Worm (Caenorhabditis elegans) whole organism, young adult: ENCODE measurements around the gene lgc-44.
A peak's percentile ranks its signal among the peaks of the same experiment; 100 is the strongest.

ENCODE experiments used
- B0035.1 ChIP-seq: sonication (generic microtip); optimal IDR thresholded peaks from 2 replicates; lab custom pipeline; 2016; ENCODE audit warnings: missing genetic modification characterization, mild to moderate bottlenecking, missing compliant biosample characterization, missing genotype, missing genetic modification reagents
- F10E7.11 ChIP-seq: sonication (generic microtip); optimal IDR thresholded peaks from 2 replicates; lab custom pipeline; 2017; ENCODE audit warnings: mild to moderate bottlenecking, missing genetic modification characterization, moderate library complexity, missing compliant biosample characterization
- F55B11.4 ChIP-seq: sonication (generic microtip); optimal IDR thresholded peaks from 2 replicates; lab custom pipeline; 2016; ENCODE audit warnings: missing compliant biosample characterization, missing genetic modification characterization, borderline replicate concordance; ENCODE audit not compliant: insufficient read depth
- T26A5.8 ChIP-seq: sonication (generic microtip); optimal IDR thresholded peaks from 2 replicates; lab custom pipeline; 2016; ENCODE audit warnings: missing genetic modification characterization, missing compliant biosample characterization
- Y53G8AR.9 ChIP-seq: fragments of 200-800 bp; sonication (Bioruptor generic); conservative IDR thresholded peaks from 2 replicates; pipeline ENCODE4 v1.3.6; 2022; ENCODE audit warnings: missing genetic modification reagents, missing genetic modification characterization, missing compliant biosample characterization
- Y79H2A.3 ChIP-seq: fragments of 200-800 bp; sonication (Bioruptor generic); conservative IDR thresholded peaks from 2 replicates; pipeline ENCODE4 v1.3.6; 2022; ENCODE audit warnings: missing genetic modification reagents, missing genetic modification characterization, missing compliant biosample characterization
- Y95B8A.8 ChIP-seq: fragments of 200-800 bp; sonication (Bioruptor generic); IDR thresholded peaks from 2 replicates; pipeline ENCODE4 v1.3.6; 2022; ENCODE audit warnings: missing genetic modification reagents, missing genetic modification characterization, missing compliant biosample characterization
- ZK185.1 ChIP-seq: sonication (generic microtip); optimal IDR thresholded peaks from 2 replicates; lab custom pipeline; 2016; ENCODE audit warnings: mild to moderate bottlenecking, missing genetic modification characterization, missing compliant biosample characterization; ENCODE audit not compliant: poor library complexity, severe bottlenecking
- ama-1 ChIP-seq, 3 experiments: fragments of 150-350 bp in 1 of 3; sonication (generic microtip) in 2 of 3; optimal IDR thresholded peaks; 2 replicates each; lab custom pipeline; 2014 to 2018; ENCODE audit warnings: missing biosample characterization in 2 of 3, missing genetic modification characterization in 2 of 3, missing genetic modification reagents in 2 of 3
- athp-1 ChIP-seq: sonication (generic microtip); optimal IDR thresholded peaks from 2 replicates; lab custom pipeline; 2017; ENCODE audit warnings: mild to moderate bottlenecking, missing genetic modification characterization, missing compliant biosample characterization
- bed-1 ChIP-seq: fragments of 200-800 bp; sonication (Bioruptor generic); IDR thresholded peaks from 2 replicates; pipeline ENCODE4 v1.3.6; 2022; ENCODE audit warnings: missing genetic modification reagents, missing genetic modification characterization, missing compliant biosample characterization
- bed-2 ChIP-seq: fragments of 200-800 bp; sonication (Bioruptor generic); IDR thresholded peaks from 2 replicates; pipeline ENCODE4 v1.3.6; 2022; ENCODE audit warnings: missing genetic modification reagents, missing genetic modification characterization, missing compliant biosample characterization
- chd-7 ChIP-seq: sonication (generic microtip); optimal IDR thresholded peaks from 2 replicates; lab custom pipeline; 2016; ENCODE audit warnings: mild to moderate bottlenecking, missing genetic modification characterization, moderate library complexity, missing compliant biosample characterization
- egl-18 ChIP-seq: fragments of 200-800 bp; sonication (Bioruptor generic); IDR thresholded peaks from 2 replicates; pipeline ENCODE4 v1.3.6; 2022; ENCODE audit warnings: missing genetic modification reagents, missing genetic modification characterization, missing compliant biosample characterization
- egl-44 ChIP-seq: fragments of 200-800 bp; sonication (Bioruptor generic); IDR thresholded peaks from 2 replicates; pipeline ENCODE4 v1.3.6; 2022; ENCODE audit warnings: missing genetic modification reagents, missing genetic modification characterization, missing compliant biosample characterization
- hmg-1.2 ChIP-seq: fragments of 200-800 bp; sonication (Bioruptor generic); IDR thresholded peaks from 2 replicates; pipeline ENCODE4 v1.3.6; 2022; ENCODE audit warnings: missing genetic modification reagents, missing genetic modification characterization, missing compliant biosample characterization
- hrde-1 ChIP-seq: sonication (generic microtip); optimal IDR thresholded peaks from 2 replicates; lab custom pipeline; 2016; ENCODE audit warnings: missing genetic modification characterization, mild to moderate bottlenecking, missing compliant biosample characterization, moderate library complexity, missing genotype, missing genetic modification reagents, borderline replicate concordance
- let-607 ChIP-seq, 2 experiments: fragments of 200-800 bp in 1 of 2; sonication (Bioruptor generic) in 1 of 2; sonication (generic microtip) in 1 of 2; optimal IDR thresholded peaks; 2 replicates each; lab custom pipeline; 2016 to 2018; ENCODE audit warnings: mild to moderate bottlenecking in 2 of 2, missing compliant biosample characterization in 2 of 2, missing genetic modification characterization in 2 of 2, moderate library complexity in 2 of 2, missing genotype in 1 of 2
- lin-26 ChIP-seq: fragments of 200-800 bp; sonication (Bioruptor generic); IDR thresholded peaks from 2 replicates; pipeline ENCODE4 v1.3.6; 2022; ENCODE audit warnings: missing genetic modification reagents, missing genetic modification characterization, missing compliant biosample characterization
- lin-40 ChIP-seq: sonication (generic microtip); optimal IDR thresholded peaks from 2 replicates; lab custom pipeline; 2016; ENCODE audit warnings: missing genetic modification characterization, mild to moderate bottlenecking, missing compliant biosample characterization, missing genotype, missing genetic modification reagents
- lsl-1 ChIP-seq: fragments of 200-800 bp; sonication (Bioruptor generic); optimal IDR thresholded peaks from 2 replicates; lab custom pipeline; 2018; ENCODE audit warnings: mild to moderate bottlenecking, missing genetic modification characterization, moderate library complexity, missing compliant biosample characterization
- lsy-27 ChIP-seq: sonication (generic microtip); optimal IDR thresholded peaks from 2 replicates; lab custom pipeline; 2017; ENCODE audit warnings: missing genetic modification characterization, mild to moderate bottlenecking, missing compliant biosample characterization, antibody characterized with exemption, missing genotype, borderline replicate concordance; ENCODE audit not compliant: insufficient read depth
- nhr-80 ChIP-seq: sonication (generic microtip); optimal IDR thresholded peaks from 2 replicates; lab custom pipeline; 2016; ENCODE audit warnings: missing genetic modification characterization, missing compliant biosample characterization
- sea-2 ChIP-seq: fragments of 200-800 bp; sonication (Bioruptor generic); IDR thresholded peaks from 2 replicates; pipeline ENCODE4 v1.3.6; 2022; ENCODE audit warnings: missing genetic modification characterization, missing compliant biosample characterization
- xnd-1 ChIP-seq: sonication (generic microtip); optimal IDR thresholded peaks from 2 replicates; lab custom pipeline; 2016; ENCODE audit warnings: missing genotype, missing genetic modification reagents, missing genetic modification characterization, missing compliant biosample characterization
- zfh-2 ChIP-seq: fragments of 200-800 bp; sonication (Bioruptor generic); conservative IDR thresholded peaks from 2 replicates; pipeline ENCODE4 v1.3.6; 2022; ENCODE audit warnings: missing genetic modification reagents, missing genetic modification characterization, missing compliant biosample characterization
- ztf-28 ChIP-seq: fragments of 200-800 bp; sonication (Bioruptor generic); IDR thresholded peaks from 2 replicates; pipeline ENCODE4 v1.3.6; 2022; ENCODE audit warnings: missing genetic modification reagents, missing genetic modification characterization, missing compliant biosample characterization

Gene lgc-44

ce11 chrV:11676498-11676897 lies 4.1 kb upstream of the lgc-44 start:
- no peak for TF ChIP-seq Y53G8AR.9 (GFP tag; lab: Robert Waterston, UW)
- peak; percentile 20 for TF ChIP-seq lin-40 (tag; lab: Kevin White, UChicago)

ce11 chrV:11675638-11676037 lies 3.2 kb upstream of the lgc-44 start, which contains the start of gene ape-1:
Gene ape-1, plus strand, starts transcription at chrV:11675938.
- TF ChIP-seq lsy-27 (tag; lab: Kevin White, UChicago), result no peak

ce11 chrV:11674594-11675579 lies 2.5 kb upstream of the lgc-44 start:
- no peak for TF ChIP-seq Y79H2A.3 (GFP tag; lab: Robert Waterston, UW)
- TF ChIP-seq ZK185.1 (tag; lab: Kevin White, UChicago), result no peak
- no peak for TF ChIP-seq let-607 (tag; optimal IDR thresholded peaks at IDR 0.05; lab: Kevin White, UChicago)
- TF ChIP-seq F55B11.4 (tag; lab: Kevin White, UChicago), result no peak
- no peak for TF ChIP-seq Y95B8A.8 (GFP tag; lab: Robert Waterston, UW)
- TF ChIP-seq nhr-80 (tag; lab: Kevin White, UChicago), result peak; percentile 7
- no peak for TF ChIP-seq F10E7.11 (tag; lab: Kevin White, UChicago)
- TF ChIP-seq bed-1 (GFP tag; lab: Robert Waterston, UW), result no peak
- no peak for TF ChIP-seq egl-18 (GFP tag; lab: Robert Waterston, UW)

- no peak for TF ChIP-seq lin-26
- no peak for TF ChIP-seq lsy-27 (tag; lab: Kevin White, UChicago)
- peak; percentile 90 for TF ChIP-seq hmg-1.2
- no peak for TF ChIP-seq hrde-1
- TF ChIP-seq Y53G8AR.9 (GFP tag; lab: Robert Waterston, UW), result no peak
- TF ChIP-seq xnd-1 (tag; lab: Kevin White, UChicago), result no peak
- TF ChIP-seq ztf-28, result no peak
- no peak for TF ChIP-seq zfh-2 (GFP tag; lab: Robert Waterston, UW)
- TF ChIP-seq, all 124 proteins: peak for 1
Observed at ce11 chrV:11673746-11674365, 1.5 kb upstream of the lgc-44 start.

- no peak for TF ChIP-seq F10E7.11 (tag; lab: Kevin White, UChicago)
- TF ChIP-seq egl-44, result no peak
- no peak for TF ChIP-seq T26A5.8 (tag; lab: Kevin White, UChicago)
- no peak for TF ChIP-seq sea-2 (GFP tag; lab: Robert Waterston, UW)
- no peak for TF ChIP-seq nhr-80 (tag; lab: Kevin White, UChicago)
- no peak for TF ChIP-seq B0035.1 (tag; lab: Kevin White, UChicago)
- no peak for TF ChIP-seq ama-1 (optimal IDR thresholded peaks at IDR 0.05; lab: Kevin White, UChicago)
- TF ChIP-seq ama-1 (GFP tag; optimal IDR thresholded peaks at IDR 0.05; lab: Kevin White, UChicago), result no peak
- no peak for TF ChIP-seq lsl-1 (GFP tag; lab: Kevin White, UChicago)
- no peak for TF ChIP-seq chd-7 (tag; lab: Kevin White, UChicago)
- no peak for TF ChIP-seq athp-1 (tag; lab: Kevin White, UChicago)
- TF ChIP-seq bed-2 (GFP tag; lab: Robert Waterston, UW), result no peak
- no peak for TF ChIP-seq lin-40 (tag; lab: Kevin White, UChicago)
Observed at ce11 chrV:11667176-11667575, 5.2 kb downstream of the lgc-44 start, which contains the start of gene F46F3.3. Gene F46F3.3, plus strand, starts transcription at chrV:11667476.
